Worm (Caenorhabditis elegans) whole organism, L4 larva: ENCODE results near the gene cdh-8.
A peak's percentile ranks its signal among the peaks of the same experiment; 100 is the strongest.
"Not testable (repeated sequence)": the region's sequence is repeated elsewhere in the genome, so short reads cannot be mapped to it uniquely, and the experiment has no call there.

Experiments
- D1046.2 ChIP-seq: fragments of 200-800 bp; sonication (Bioruptor generic); IDR thresholded peaks from 2 replicates; pipeline ENCODE4 v1.3.6; 2022; ENCODE audit warnings: missing genetic modification characterization, missing compliant biosample characterization
- F44E2.7 ChIP-seq: fragments of 200-800 bp; sonication (Bioruptor generic); IDR thresholded peaks from 2 replicates; pipeline ENCODE4 v2.1.2; 2022; ENCODE audit warnings: missing genetic modification characterization, missing compliant biosample characterization
- F49E8.2 ChIP-seq: sonication (generic microtip); optimal IDR thresholded peaks from 2 replicates; lab custom pipeline; 2016; ENCODE audit warnings: missing compliant biosample characterization, mild to moderate bottlenecking, missing genetic modification characterization, borderline replicate concordance
- T20F7.1 ChIP-seq: fragments of 200-800 bp; sonication (Bioruptor generic); optimal IDR thresholded peaks from 2 replicates; lab custom pipeline; 2018; ENCODE audit warnings: mild to moderate bottlenecking, missing genetic modification characterization, missing compliant biosample characterization
- T26A8.4 ChIP-seq: fragments of 200-800 bp; sonication (Bioruptor generic); IDR thresholded peaks from 2 replicates; pipeline ENCODE4 v1.3.6; 2022; ENCODE audit warnings: missing genetic modification characterization, missing compliant biosample characterization
- Y105C5A.15 ChIP-seq: fragments of 200-800 bp; sonication (Bioruptor generic); IDR thresholded peaks from 2 replicates; pipeline ENCODE4 v1.3.6; 2022; ENCODE audit warnings: missing genetic modification characterization, missing compliant biosample characterization
- Y48G9A.11 ChIP-seq: fragments of 200-800 bp; sonication (Bioruptor generic); IDR thresholded peaks from 2 replicates; pipeline ENCODE4 v1.3.6; 2022; ENCODE audit warnings: missing genetic modification reagents, missing genetic modification characterization, missing compliant biosample characterization
- arid-1 ChIP-seq: fragments of 200-800 bp; sonication (Bioruptor generic); conservative IDR thresholded peaks from 2 replicates; pipeline ENCODE4 v1.3.6; 2022; ENCODE audit warnings: missing genetic modification reagents, missing genetic modification characterization, missing compliant biosample characterization
- ceh-44 ChIP-seq: fragments of 200-800 bp; sonication (Bioruptor generic); IDR thresholded peaks from 2 replicates; pipeline ENCODE4 v1.3.6; 2022; ENCODE audit warnings: missing genetic modification reagents, missing genetic modification characterization, missing compliant biosample characterization
- ctbp-1 ChIP-seq: fragments of 200-800 bp; sonication (Bioruptor generic); IDR thresholded peaks from 2 replicates; pipeline ENCODE4 v1.3.6; 2022; ENCODE audit warnings: missing genetic modification reagents, missing genetic modification characterization, missing compliant biosample characterization
- daf-16 ChIP-seq, 3 experiments: sonication (generic microtip); optimal IDR thresholded peaks; 2 replicates each; lab custom pipeline; 2016 to 2017; ENCODE audit warnings: missing genetic modification characterization in 3 of 3, missing genetic modification reagents in 3 of 3, mild to moderate bottlenecking in 2 of 3, missing compliant biosample characterization in 2 of 3, missing biosample characterization in 1 of 3, moderate library complexity in 1 of 3
- daf-8 ChIP-seq: fragments of 200-800 bp; sonication (Bioruptor generic); IDR thresholded peaks from 2 replicates; pipeline ENCODE4 v1.3.6; 2022; ENCODE audit warnings: missing genetic modification characterization, missing compliant biosample characterization
- dmd-6 ChIP-seq: fragments of 200-800 bp; sonication (Bioruptor generic); IDR thresholded peaks from 2 replicates; pipeline ENCODE4 v1.3.6; 2022; ENCODE audit warnings: missing genetic modification reagents, missing genetic modification characterization, missing compliant biosample characterization
- dmd-9 ChIP-seq: fragments of 200-800 bp; sonication (Bioruptor generic); IDR thresholded peaks from 2 replicates; pipeline ENCODE4 v1.3.6; 2022; ENCODE audit warnings: missing genetic modification reagents, missing genetic modification characterization, missing compliant biosample characterization
- dpl-1 ChIP-seq: fragments of 150-350 bp; optimal IDR thresholded peaks from 2 replicates; lab custom pipeline; 2014; ENCODE audit warnings: missing biosample characterization, missing genetic modification reagents, missing genetic modification characterization
- dve-1 ChIP-seq: sonication (generic microtip); optimal IDR thresholded peaks from 2 replicates; lab custom pipeline; 2017; ENCODE audit warnings: antibody characterized with exemption, mild to moderate bottlenecking, missing genetic modification characterization, missing compliant biosample characterization; ENCODE audit not compliant: insufficient read depth
- egl-43 ChIP-seq: fragments of 200-800 bp; sonication (Bioruptor generic); IDR thresholded peaks from 2 replicates; pipeline ENCODE4 v1.3.6; 2022; ENCODE audit warnings: missing genetic modification reagents, missing genetic modification characterization, missing compliant biosample characterization
- fkh-10 ChIP-seq: fragments of 150-350 bp; optimal IDR thresholded peaks from 2 replicates; lab custom pipeline; 2014; ENCODE audit warnings: missing biosample characterization, missing genetic modification reagents, missing genetic modification characterization
- hif-1 ChIP-seq, 2 experiments: sonication (generic microtip); optimal IDR thresholded peaks; 2 replicates each; lab custom pipeline; 2016 to 2017; ENCODE audit warnings: missing compliant biosample characterization in 2 of 2, missing genetic modification characterization in 2 of 2, missing genetic modification reagents in 2 of 2, missing genotype in 2 of 2, mild to moderate bottlenecking in 1 of 2
- hlh-11 ChIP-seq: fragments of 200-800 bp; sonication (Bioruptor generic); optimal IDR thresholded peaks from 2 replicates; lab custom pipeline; 2018; ENCODE audit warnings: mild to moderate bottlenecking, missing genetic modification characterization, missing compliant biosample characterization
- hlh-30 ChIP-seq: sonication (generic microtip); optimal IDR thresholded peaks from 2 replicates; lab custom pipeline; 2017; ENCODE audit warnings: antibody characterized with exemption, mild to moderate bottlenecking, missing genetic modification characterization, missing compliant biosample characterization; ENCODE audit not compliant: insufficient read depth
- hmg-1.1 ChIP-seq: fragments of 200-800 bp; sonication (Bioruptor generic); IDR thresholded peaks from 2 replicates; pipeline ENCODE4 v1.3.6; 2022; ENCODE audit warnings: missing genetic modification reagents, missing genetic modification characterization, missing compliant biosample characterization
- lin-38 ChIP-seq: fragments of 200-800 bp; sonication (Bioruptor generic); IDR thresholded peaks from 2 replicates; pipeline ENCODE4 v1.3.6; 2022; ENCODE audit warnings: missing genetic modification reagents, missing genetic modification characterization, missing compliant biosample characterization
- lir-3 ChIP-seq: sonication (generic microtip); optimal IDR thresholded peaks from 2 replicates; lab custom pipeline; 2016; ENCODE audit warnings: mild to moderate bottlenecking, missing genetic modification characterization, missing compliant biosample characterization
- mdl-1 ChIP-seq, 2 experiments: fragments of 150-350 bp in 1 of 2; sonication (generic microtip) in 1 of 2; optimal IDR thresholded peaks; 2 replicates each; lab custom pipeline; 2014 to 2017; ENCODE audit warnings: missing biosample characterization in 2 of 2, missing genetic modification characterization in 2 of 2
- mes-2 ChIP-seq: sonication (generic microtip); optimal IDR thresholded peaks from 2 replicates; lab custom pipeline; 2016; ENCODE audit warnings: missing genotype, mild to moderate bottlenecking, missing genetic modification characterization, missing compliant biosample characterization; ENCODE audit not compliant: poor library complexity, severe bottlenecking
- mxl-3 ChIP-seq: fragments of 200-800 bp; sonication (Bioruptor generic); optimal IDR thresholded peaks from 2 replicates; lab custom pipeline; 2018; ENCODE audit warnings: mild to moderate bottlenecking, missing genetic modification characterization, missing compliant biosample characterization
- nhr-10 ChIP-seq: fragments of 150-350 bp; optimal IDR thresholded peaks from 2 replicates; lab custom pipeline; 2014; ENCODE audit warnings: missing biosample characterization, missing genetic modification characterization
- nhr-102 ChIP-seq: sonication (generic microtip); optimal IDR thresholded peaks from 2 replicates; lab custom pipeline; 2016; ENCODE audit warnings: mild to moderate bottlenecking, missing genetic modification characterization, moderate library complexity, missing compliant biosample characterization
- nhr-25 ChIP-seq: sonication (generic microtip); optimal IDR thresholded peaks from 2 replicates; lab custom pipeline; 2017; ENCODE audit warnings: missing genetic modification characterization, mild to moderate bottlenecking, missing compliant biosample characterization, antibody characterized with exemption, moderate library complexity, borderline replicate concordance; ENCODE audit not compliant: insufficient read depth
- nhr-28 ChIP-seq: fragments of 150-350 bp; optimal IDR thresholded peaks from 2 replicates; lab custom pipeline; 2014; ENCODE audit warnings: missing biosample characterization, missing genetic modification characterization
- nhr-42 ChIP-seq: fragments of 200-800 bp; sonication (Bioruptor generic); IDR thresholded peaks from 2 replicates; pipeline ENCODE4 v1.3.6; 2022; ENCODE audit warnings: missing genetic modification characterization, missing compliant biosample characterization
- nhr-6 ChIP-seq: fragments of 150-350 bp; optimal IDR thresholded peaks from 2 replicates; lab custom pipeline; 2014; ENCODE audit warnings: missing biosample characterization, missing genetic modification characterization
- nhr-77 ChIP-seq: fragments of 150-350 bp; optimal IDR thresholded peaks from 2 replicates; lab custom pipeline; 2014; ENCODE audit warnings: missing biosample characterization, missing genetic modification characterization
- pha-4 ChIP-seq, 2 experiments: fragments of 150-350 bp in 1 of 2; fragments of 200-800 bp in 1 of 2; sonication (Bioruptor generic) in 1 of 2; IDR thresholded peaks in 1 of 2; optimal IDR thresholded peaks in 1 of 2; 2 replicates each; pipeline versions ENCODE4 v1.3.6 to Lab custom; 2014 to 2022; ENCODE audit warnings: missing genetic modification characterization in 2 of 2, missing genetic modification reagents in 2 of 2, missing biosample characterization in 1 of 2, missing compliant biosample characterization in 1 of 2
- php-3 ChIP-seq: fragments of 200-800 bp; sonication (Bioruptor generic); IDR thresholded peaks from 2 replicates; pipeline ENCODE4 v1.3.6; 2022; ENCODE audit warnings: missing genetic modification reagents, missing genetic modification characterization, missing compliant biosample characterization
- pqm-1 ChIP-seq: sonication (generic microtip); optimal IDR thresholded peaks from 2 replicates; lab custom pipeline; 2017; ENCODE audit warnings: missing biosample characterization, missing genetic modification characterization
- snpc-1.2 ChIP-seq: fragments of 200-800 bp; sonication (Bioruptor generic); IDR thresholded peaks from 2 replicates; pipeline ENCODE4 v1.3.6; 2022; ENCODE audit warnings: missing genetic modification reagents, missing genetic modification characterization, missing compliant biosample characterization
- spr-1 ChIP-seq: sonication (generic microtip); optimal IDR thresholded peaks from 2 replicates; lab custom pipeline; 2016; ENCODE audit warnings: mild to moderate bottlenecking, missing genetic modification characterization, missing compliant biosample characterization
- tag-97 ChIP-seq: fragments of 200-800 bp; sonication (Bioruptor generic); IDR thresholded peaks from 2 replicates; pipeline ENCODE4 v1.3.6; 2022; ENCODE audit warnings: missing genetic modification characterization, missing compliant biosample characterization
- tra-1 ChIP-seq: fragments of 200-800 bp; sonication (Bioruptor generic); IDR thresholded peaks from 2 replicates; pipeline ENCODE4 v1.3.6; 2022; ENCODE audit warnings: missing genetic modification reagents, missing genetic modification characterization, missing compliant biosample characterization
- unc-130 ChIP-seq: sonication (generic microtip); optimal IDR thresholded peaks from 2 replicates; lab custom pipeline; 2016; ENCODE audit warnings: missing genetic modification reagents, missing genetic modification characterization, missing compliant biosample characterization
- unc-62 ChIP-seq, 3 experiments: fragments of 150-350 bp in 1 of 3; sonication (generic microtip); optimal IDR thresholded peaks in 2 of 3; peaks in 1 of 3; 1 replicate in 1 of 3; 2 replicates in 2 of 3; lab custom pipeline; 2014 to 2017; ENCODE audit warnings: missing biosample characterization in 3 of 3, missing genetic modification characterization in 3 of 3, missing genetic modification reagents in 3 of 3, missing genotype in 1 of 3
- vab-7 ChIP-seq: fragments of 200-800 bp; sonication (Bioruptor generic); IDR thresholded peaks from 2 replicates; pipeline ENCODE4 v1.3.6; 2022; ENCODE audit warnings: missing genetic modification reagents, missing genetic modification characterization, missing compliant biosample characterization
- zfp-2 ChIP-seq: sonication (generic microtip); optimal IDR thresholded peaks from 2 replicates; lab custom pipeline; 2016; ENCODE audit warnings: mild to moderate bottlenecking, missing genetic modification characterization, missing compliant biosample characterization

Gene cdh-8

DNA sequence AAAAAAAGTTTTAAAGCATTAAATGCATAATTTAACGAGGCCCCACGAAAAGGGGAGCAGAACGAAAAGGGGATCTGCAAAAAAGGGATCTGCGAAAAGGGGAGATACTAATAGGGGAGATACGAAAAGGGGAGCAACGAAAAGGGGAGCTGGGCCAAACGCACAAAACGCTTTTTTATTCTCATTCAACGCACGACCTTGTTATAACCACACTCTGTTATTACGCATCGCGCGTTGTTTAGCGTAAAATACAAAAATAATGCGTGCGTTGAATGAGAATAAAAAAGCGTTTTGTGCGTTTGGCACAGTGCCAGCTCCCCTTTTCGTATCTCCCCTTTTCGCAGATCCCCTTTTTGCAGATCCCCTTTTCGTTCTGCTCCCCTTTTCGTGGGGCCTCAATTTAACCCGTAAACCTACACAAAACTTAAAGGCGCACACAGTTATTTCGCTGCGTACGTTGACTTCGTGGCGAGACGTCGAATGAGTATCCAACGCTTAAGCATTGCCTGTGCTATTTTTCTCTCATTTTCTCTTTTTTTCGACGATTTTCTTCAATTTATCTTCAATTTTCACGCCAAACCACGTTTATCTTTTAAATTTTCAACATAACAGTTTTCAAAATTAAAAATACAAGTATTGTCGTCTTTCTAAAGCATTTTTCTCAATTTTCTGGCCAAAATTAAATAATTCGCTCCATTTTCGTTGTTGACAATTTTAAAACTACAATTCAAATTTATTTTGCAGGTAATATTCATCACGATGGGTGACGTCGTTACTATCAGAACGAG lies 45.7 kb downstream of the cdh-8 start, which contains the start of gene rps-24:
rps-24 (plus strand) TSS at position 738 of the 788 bp plus-strand sequence.
- TF ChIP-seq nhr-25 (tag; lab: Kevin White, UChicago) = peak; percentile 63
- TF ChIP-seq nhr-10 (tag; lab: Kevin White, UChicago) = peak; percentile 17
- peak; percentile 92 for TF ChIP-seq nhr-42 (GFP tag; lab: Robert Waterston, UW)
- peak in 1 of 2 experiments; percentile 94 for TF ChIP-seq unc-62 (GFP tag; optimal IDR thresholded peaks at IDR 0.05 in 1 of 2; lab: Kevin White, UChicago)
- TF ChIP-seq unc-62 (tag; optimal IDR thresholded peaks at IDR 0.05; lab: Kevin White, UChicago) = not testable (repeated sequence)
- TF ChIP-seq T26A8.4 = peak; percentile 94
- peak; percentile 89 for TF ChIP-seq tag-97 (GFP tag; lab: Robert Waterston, UW)
- TF ChIP-seq T20F7.1 = peak; percentile 88
- peak; percentile 31 to 38 for TF ChIP-seq mdl-1 (tag; optimal IDR thresholded peaks at IDR 0.05; lab: Kevin White, UChicago)
- peak in 1 of 2 experiments; percentile 29 for TF ChIP-seq daf-16 (GFP tag; optimal IDR thresholded peaks at IDR 0.05; lab: Kevin White, UChicago)
- TF ChIP-seq daf-16 (tag; optimal IDR thresholded peaks at IDR 0.05; lab: Kevin White, UChicago) = peak; percentile 43
- TF ChIP-seq arid-1 = peak; percentile 97
- TF ChIP-seq ctbp-1 = peak; percentile 97
- peak; percentile 5 for TF ChIP-seq pqm-1 (tag; lab: Kevin White, UChicago)
- peak; percentile 98 for TF ChIP-seq mes-2 (tag; lab: Kevin White, UChicago)
- TF ChIP-seq nhr-77 (tag; lab: Kevin White, UChicago) = peak; percentile 94
- TF ChIP-seq egl-43 (GFP tag; lab: Robert Waterston, UW) = peak; percentile 92
- peak; percentile 81 for TF ChIP-seq spr-1 (tag; lab: Kevin White, UChicago)
- TF ChIP-seq zfp-2 (tag; lab: Kevin White, UChicago) = peak; percentile 78
- TF ChIP-seq lir-3 (tag; lab: Kevin White, UChicago) = peak; percentile 23
- 0 out of 2 replicates have a peak, but pooled peaks have one; percentile 55 for TF ChIP-seq Y105C5A.15 (GFP tag; lab: Robert Waterston, UW)
- peak; percentile 96 for TF ChIP-seq tra-1
- peak; percentile 67 for TF ChIP-seq mxl-3 (GFP tag; lab: Kevin White, UChicago)
- peak; percentile 63 for TF ChIP-seq nhr-102 (tag; lab: Kevin White, UChicago)
- TF ChIP-seq nhr-28 (tag; lab: Kevin White, UChicago) = peak; percentile 63
- TF ChIP-seq snpc-1.2 (GFP tag; lab: Robert Waterston, UW) = peak; percentile 88
- TF ChIP-seq F44E2.7 (GFP tag; lab: Robert Waterston, UW) = 0 out of 2 replicates have a peak, but pooled peaks have one; percentile 9
- peak; percentile 72; the same call in 1 of the 2 replicates for TF ChIP-seq php-3 (GFP tag; lab: Robert Waterston, UW)
- TF ChIP-seq hmg-1.1 (GFP tag; lab: Robert Waterston, UW) = peak; percentile 97
- TF ChIP-seq dve-1 (tag; lab: Kevin White, UChicago) = peak; percentile 75
- TF ChIP-seq lin-38 (GFP tag; lab: Robert Waterston, UW) = peak; percentile 93
- TF ChIP-seq daf-8 (GFP tag; lab: Robert Waterston, UW) = 0 out of 2 replicates have a peak, but pooled peaks have one; percentile 60
- peak; percentile 74 for TF ChIP-seq F49E8.2 (tag; lab: Kevin White, UChicago)
- TF ChIP-seq Y48G9A.11 (GFP tag; lab: Robert Waterston, UW) = peak; percentile 91
- peak; percentile 69 for TF ChIP-seq nhr-6 (tag; lab: Kevin White, UChicago)
- TF ChIP-seq unc-130 (GFP tag; lab: Kevin White, UChicago) = peak; percentile 97
- TF ChIP-seq hlh-30 = peak; percentile 79
- TF ChIP-seq dmd-9 (GFP tag; lab: Robert Waterston, UW) = peak; percentile 96
- TF ChIP-seq fkh-10 = peak; percentile 71
- TF ChIP-seq dmd-6 = peak; percentile 95
- peak in 1 of 2 experiments; percentile 94 for TF ChIP-seq hif-1 (tag; optimal IDR thresholded peaks at IDR 0.05; lab: Kevin White, UChicago)
- peak; percentile 92 for TF ChIP-seq pha-4 (GFP tag; IDR thresholded peaks at IDR 0.05; lab: Robert Waterston, UW)
- TF ChIP-seq pha-4 (tag; optimal IDR thresholded peaks at IDR 0.05; lab: Kevin White, UChicago) = peak; percentile 38
- TF ChIP-seq vab-7 (GFP tag; lab: Robert Waterston, UW) = peak; percentile 99
- TF ChIP-seq dpl-1 (GFP tag; lab: Kevin White, UChicago) = peak; percentile 59
- peak; percentile 99 for TF ChIP-seq ceh-44 (GFP tag; lab: Robert Waterston, UW)
- peak; percentile 86 for TF ChIP-seq hlh-11
- peak; percentile 93 for TF ChIP-seq D1046.2 (GFP tag; lab: Robert Waterston, UW)
